Worm (Caenorhabditis elegans): ENCODE data around the gene rib-2.

DNA sequence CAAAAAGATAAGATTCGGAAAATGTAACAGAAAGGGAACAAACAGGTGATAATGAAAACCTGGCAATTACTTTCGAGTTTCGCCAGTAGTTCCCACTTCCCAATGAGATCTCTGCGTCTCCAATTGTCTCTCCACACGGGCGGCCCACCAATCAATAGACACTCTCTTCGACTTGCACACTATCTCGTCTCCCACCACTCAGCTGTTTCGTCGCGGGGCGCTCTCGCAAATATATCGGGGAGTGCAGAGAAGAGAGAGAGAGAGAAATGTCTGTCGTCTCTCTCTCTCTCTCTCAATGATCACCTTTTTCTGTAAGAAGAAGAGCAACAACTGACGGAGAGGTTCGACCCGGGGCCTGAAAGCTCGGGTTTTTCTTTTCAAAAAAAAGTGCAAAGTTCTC lies 22.4 kb upstream of the rib-2 start:
- no peak for TF ChIP-seq unc-62 (GFP tag; optimal IDR thresholded peaks at IDR 0.05)
- peak; percentile 83 for TF ChIP-seq egl-27 (tag; optimal IDR thresholded peaks at IDR 0.05)
- TF ChIP-seq skn-1 (tag; optimal IDR thresholded peaks at IDR 0.05) = no peak
